Worm (Caenorhabditis elegans) whole organism, midembryonic: ENCODE data around the gene otpl-3.

ENCODE experiments used
- T22C8.4 ChIP-seq: fragments of 200-800 bp; sonication (Bioruptor generic); IDR thresholded peaks from 2 replicates; pipeline ENCODE4 v1.3.6; 2022; ENCODE audit warnings: missing genetic modification characterization, missing compliant biosample characterization
- cog-1 ChIP-seq: sonication (generic microtip); optimal IDR thresholded peaks from 2 replicates; lab custom pipeline; 2016; ENCODE audit warnings: missing genetic modification characterization, missing compliant biosample characterization
- flt-1 ChIP-seq: fragments of 200-800 bp; sonication (Bioruptor generic); IDR thresholded peaks from 2 replicates; pipeline ENCODE4 v1.3.6; 2022; ENCODE audit warnings: missing genetic modification characterization, missing compliant biosample characterization
- klf-2 ChIP-seq: fragments of 200-800 bp; sonication (Bioruptor generic); conservative IDR thresholded peaks from 2 replicates; pipeline ENCODE4 v1.3.6; 2022; ENCODE audit warnings: missing genetic modification reagents, missing genetic modification characterization, missing compliant biosample characterization
- med-1 ChIP-seq: sonication (generic microtip); optimal IDR thresholded peaks from 2 replicates; lab custom pipeline; 2017; ENCODE audit warnings: missing genetic modification characterization, mild to moderate bottlenecking, missing compliant biosample characterization, antibody characterized with exemption, missing genetic modification reagents; ENCODE audit not compliant: insufficient read depth
- ref-1 ChIP-seq: fragments of 200-800 bp; sonication (Bioruptor generic); conservative IDR thresholded peaks from 2 replicates; pipeline ENCODE4 v1.3.6; 2022; ENCODE audit warnings: missing genetic modification reagents, missing genetic modification characterization, missing compliant biosample characterization
- tab-1 ChIP-seq: fragments of 200-800 bp; sonication (Bioruptor generic); IDR thresholded peaks from 2 replicates; pipeline ENCODE4 v1.3.6; 2022; ENCODE audit warnings: missing genetic modification characterization, missing compliant biosample characterization
- ztf-23 ChIP-seq: fragments of 200-800 bp; sonication (Bioruptor generic); IDR thresholded peaks from 2 replicates; pipeline ENCODE4 v1.3.6; 2022; ENCODE audit warnings: missing genetic modification reagents, missing genetic modification characterization, missing compliant biosample characterization
- ztf-29 ChIP-seq: fragments of 200-800 bp; sonication (Bioruptor generic); IDR thresholded peaks from 2 replicates; pipeline ENCODE4 v1.3.6; 2022; ENCODE audit warnings: missing genetic modification reagents, missing genetic modification characterization, missing compliant biosample characterization

- TF ChIP-seq klf-2 (GFP tag; lab: Robert Waterston, UW) = no peak
- no peak for TF ChIP-seq ztf-29
- TF ChIP-seq ref-1 = no peak
- TF ChIP-seq flt-1 = no peak
- TF ChIP-seq tab-1 (GFP tag; lab: Robert Waterston, UW) = no peak
- no peak for TF ChIP-seq med-1 (GFP tag; lab: Kevin White, UChicago)
- no peak for TF ChIP-seq T22C8.4 (GFP tag; lab: Robert Waterston, UW)
- no peak for TF ChIP-seq cog-1 (tag; lab: Kevin White, UChicago)
- TF ChIP-seq ztf-23 = no peak
These were observed 40.1 kb downstream of the otpl-3 start for ce11 chrX:6884439-6884838.
